Fruit fly (Drosophila melanogaster): Measurements from ENCODE around the gene Skel.

Skel gene

DNA sequence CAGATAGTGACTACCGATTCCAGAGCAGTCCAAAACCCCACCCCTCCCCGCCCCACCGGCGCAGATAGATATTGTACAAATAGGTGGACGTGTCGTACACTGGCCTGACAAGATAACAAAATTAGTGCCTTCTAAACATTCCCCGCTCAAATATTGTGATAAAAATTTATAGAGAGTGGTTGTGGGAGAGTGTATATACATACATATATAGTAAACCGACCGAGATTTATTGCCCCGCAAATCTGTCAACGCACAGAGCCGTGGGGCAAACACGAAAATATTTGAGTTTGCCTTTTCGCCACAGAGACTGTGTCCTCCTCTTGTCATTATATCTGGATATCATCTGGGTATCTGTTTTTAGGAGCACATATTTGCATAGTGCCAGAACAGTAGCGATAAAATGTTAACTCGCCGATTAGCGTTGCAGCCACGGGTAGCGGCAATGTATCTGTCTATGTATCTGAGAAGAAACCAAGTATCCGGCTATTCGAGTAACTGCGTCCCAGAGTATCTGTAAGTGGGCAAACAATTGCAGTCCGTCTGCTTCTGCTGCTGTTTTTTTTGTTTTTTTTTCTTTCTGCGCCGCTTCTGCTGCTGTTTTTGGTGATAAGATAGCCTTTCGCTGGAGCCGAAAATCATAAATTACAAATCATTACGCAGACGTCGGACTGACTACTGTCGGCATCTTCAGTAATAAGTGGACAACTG lies 43.5 kb upstream of the Skel start (continued):
- TF ChIP-seq CG12391 (tag; optimal IDR thresholded peaks at IDR 0.05) (peak; percentile 46), chn (GFP tag; optimal IDR thresholded peaks at IDR 0.05) (no peak), CG10654 (GFP tag; optimal IDR thresholded peaks at IDR 0.05) (no peak), lola (GFP tag; optimal IDR thresholded peaks at IDR 0.05) (peak in 1 of 3 experiments; percentile 69), oc (tag; optimal IDR thresholded peaks at IDR 0.05) (peak; percentile 29), CG1832 (GFP tag; optimal IDR thresholded peaks at IDR 0.05) (no peak), zfh1 (GFP tag; IDR thresholded peaks at IDR 0.05) (no peak; the same call in 2 of the 3 replicates), CG13123 (GFP tag; optimal IDR thresholded peaks at IDR 0.05) (peak; percentile 15), Oli (tag; optimal IDR thresholded peaks at IDR 0.05) (peak; percentile 23), pum (GFP tag; optimal IDR thresholded peaks at IDR 0.05) (no peak), Eip74EF (GFP tag; optimal IDR thresholded peaks at IDR 0.05) (peak in 1 of 2 experiments; percentile 48), mirr (GFP tag; optimal IDR thresholded peaks at IDR 0.05) (peak; percentile 94), lbe (GFP tag; optimal IDR thresholded peaks at IDR 0.05) (no peak), CG7839 (tag; optimal IDR thresholded peaks at IDR 0.05) (peak; percentile 25), Vsx1 (GFP tag; optimal IDR thresholded peaks at IDR 0.05) (peak; percentile 19), BtbVII (GFP tag; optimal IDR thresholded peaks at IDR 0.05) (peak; percentile 61), CG1024 (GFP tag; IDR thresholded peaks at IDR 0.05) (no peak), CG13624 (GFP tag; optimal IDR thresholded peaks at IDR 0.05) (no peak), Side (GFP tag; optimal IDR thresholded peaks at IDR 0.05) (peak; percentile 35), dan (GFP tag; IDR thresholded peaks at IDR 0.05) (no peak), CG1647 (GFP tag; optimal IDR thresholded peaks at IDR 0.05) (no peak), aop (GFP tag; IDR thresholded peaks at IDR 0.05) (no peak), CG32767 (GFP tag; IDR thresholded peaks at IDR 0.05) (no peak), CkIIα-i1 (GFP tag; IDR thresholded peaks at IDR 0.05) (no peak), bcd (GFP tag; optimal IDR thresholded peaks at IDR 0.05) (peak; percentile 30), Hand (GFP tag; optimal IDR thresholded peaks at IDR 0.05) (no peak), Lim3 (GFP tag; IDR thresholded peaks at IDR 0.05) (no peak), Sin3A (optimal IDR thresholded peaks at IDR 0.05) (no peak), cg (GFP tag; optimal IDR thresholded peaks at IDR 0.05) (no peak), psq (GFP tag; optimal IDR thresholded peaks at IDR 0.05) (no peak), Doc3 (GFP tag; IDR thresholded peaks at IDR 0.05; ENCODE audit: partially characterized antibody) (no peak), fd96Cb (tag; optimal IDR thresholded peaks at IDR 0.05) (peak; percentile 2), usp (GFP tag; optimal IDR thresholded peaks at IDR 0.05) (no peak), Nf-YA (GFP tag; IDR thresholded peaks at IDR 0.05) (no peak), CG18619 (GFP tag; optimal IDR thresholded peaks at IDR 0.05) (peak; percentile 47), sr (GFP tag; IDR thresholded peaks at IDR 0.05) (no peak), caup (GFP tag; optimal IDR thresholded peaks at IDR 0.05; ENCODE audit: severe bottlenecking) (peak; percentile 47), ssp (GFP tag; IDR thresholded peaks at IDR 0.05) (no peak), CG10366 (GFP tag; IDR thresholded peaks at IDR 0.05) (no peak), H15 (GFP tag; IDR thresholded peaks at IDR 0.05) (no peak), eyg (GFP tag; optimal IDR thresholded peaks at IDR 0.05) (no peak), Fer2 (tag; optimal IDR thresholded peaks at IDR 0.05) (peak; percentile 9), Stat92E (GFP tag; optimal IDR thresholded peaks at IDR 0.05) (no peak), CTCF (GFP tag; optimal IDR thresholded peaks at IDR 0.05) (no peak), peb (GFP tag; IDR thresholded peaks at IDR 0.05) (no peak), CG12659 (GFP tag; optimal IDR thresholded peaks at IDR 0.05) (peak; percentile 27), E2f2 (GFP tag; IDR thresholded peaks at IDR 0.05) (no peak), yki (optimal IDR thresholded peaks at IDR 0.05) (no peak), CG6654 (GFP tag; optimal IDR thresholded peaks at IDR 0.05) (peak; percentile 3), pan (optimal IDR thresholded peaks at IDR 0.05) (no peak), pan (GFP tag; optimal IDR thresholded peaks at IDR 0.05 in 1 of 2, IDR thresholded peaks at IDR 0.05 in 1 of 2) (no peak), br (optimal IDR thresholded peaks at IDR 0.05) (no peak)

Measured in whole organism, embryonic.